Fruit fly (Drosophila melanogaster) whole organism, larva: ENCODE results near the gene Remo.

ENCODE experiments used
- noc ChIP-seq: fragments of 200-800 bp; sonication (Bioruptor generic); optimal IDR thresholded peaks from 3 replicates; lab custom pipeline; 2019; ENCODE audit warnings: missing biosample characterization, mild to moderate bottlenecking, missing genetic modification characterization, moderate library complexity

Gene Remo

dm6 chrX:13272676-13273233 is 15.1 kb upstream of the Remo start:
- no peak for TF ChIP-seq noc

dm6 chrX:13273417-13273816 is 14.4 kb upstream of the Remo start:
- no peak for TF ChIP-seq noc

- peak; percentile 25 for TF ChIP-seq noc
These were observed 13.3 kb upstream of the Remo start for dm6 chrX:13274429-13275095.

- TF ChIP-seq noc: peak; percentile 66
These were observed 12.7 kb upstream of the Remo start for dm6 chrX:13275139-13275538.

- TF ChIP-seq noc: peak; percentile 85
These were observed 11.1 kb upstream of the Remo start for dm6 chrX:13276713-13277112.

- no peak for TF ChIP-seq noc
These were observed 10.7 kb upstream of the Remo start for dm6 chrX:13277148-13277547.

- no peak for TF ChIP-seq noc
These were observed 10.0 kb upstream of the Remo start for dm6 chrX:13277580-13278467.

- TF ChIP-seq noc: no peak
These were observed 9.3 kb upstream of the Remo start for dm6 chrX:13278468-13278982.

- no peak for TF ChIP-seq noc
These were observed 7.6 kb upstream of the Remo start for dm6 chrX:13280235-13280634.

- TF ChIP-seq noc: no peak
These were observed 7.1 kb upstream of the Remo start for dm6 chrX:13280738-13281137.

dm6 chrX:13281244-13281877 is 6.5 kb upstream of the Remo start:
- peak; percentile 1 for TF ChIP-seq noc

dm6 chrX:13282717-13283116 is 5.1 kb upstream of the Remo start:
- TF ChIP-seq noc: no peak

dm6 chrX:13283940-13284547 is 3.8 kb upstream of the Remo start:
- peak; percentile 40 for TF ChIP-seq noc

dm6 chrX:13284548-13284974 is 3.3 kb upstream of the Remo start:
- no peak for TF ChIP-seq noc

dm6 chrX:13285001-13285748 is 2.7 kb upstream of the Remo start, which contains the start of the genes HDAC4 and CG15743:
HDAC4 (minus strand) TSS chrX:13285632.
CG15743 (plus strand) TSS chrX:13285707.
- TF ChIP-seq noc: no peak
